Fruit fly (Drosophila melanogaster) whole organism, prepupa: ENCODE results near the gene Imp.

Experiments used
- CG10631 ChIP-seq: fragments of 200-800 bp; sonication (Bioruptor generic); optimal IDR thresholded peaks from 2 replicates; lab custom pipeline; 2016; ENCODE audit warnings: missing biosample characterization, missing genetic modification characterization
- CG10669 ChIP-seq: fragments of 200-800 bp; sonication (Bioruptor generic); optimal IDR thresholded peaks from 3 replicates; lab custom pipeline; 2018; ENCODE audit warnings: missing biosample characterization, mild to moderate bottlenecking, missing genetic modification characterization, moderate library complexity
- CG11902 ChIP-seq: fragments of 200-800 bp; sonication (Bioruptor generic); optimal IDR thresholded peaks from 3 replicates; lab custom pipeline; 2016; ENCODE audit warnings: missing biosample characterization, missing genetic modification characterization
- CG1621 ChIP-seq: fragments of 200-800 bp; sonication (Bioruptor generic); optimal IDR thresholded peaks from 3 replicates; lab custom pipeline; 2018; ENCODE audit warnings: missing biosample characterization, mild to moderate bottlenecking, missing genetic modification characterization
- CG16779 ChIP-seq: fragments of 200-800 bp; sonication (Bioruptor generic); optimal IDR thresholded peaks from 3 replicates; lab custom pipeline; 2017; ENCODE audit warnings: missing biosample characterization, mild to moderate bottlenecking, missing genetic modification characterization
- CG3032 ChIP-seq: fragments of 200-800 bp; optimal IDR thresholded peaks from 2 replicates; lab custom pipeline; 2019; ENCODE audit warnings: missing biosample characterization, mild to moderate bottlenecking, missing genetic modification characterization, moderate library complexity
- CG31627 ChIP-seq: fragments of 200-800 bp; sonication (Bioruptor generic); optimal IDR thresholded peaks from 3 replicates; lab custom pipeline; 2016; ENCODE audit warnings: missing biosample characterization, missing genetic modification characterization
- CG3919 ChIP-seq: fragments of 200-800 bp; sonication (Bioruptor generic); optimal IDR thresholded peaks from 3 replicates; lab custom pipeline; 2016; ENCODE audit warnings: missing biosample characterization, missing genetic modification characterization
- CG4318 ChIP-seq: fragments of 200-800 bp; sonication (Bioruptor generic); optimal IDR thresholded peaks from 3 replicates; lab custom pipeline; 2017; ENCODE audit warnings: missing biosample characterization, mild to moderate bottlenecking, missing genetic modification characterization
- CG6276 ChIP-seq: fragments of 200-800 bp; sonication (Bioruptor generic); optimal IDR thresholded peaks from 2 replicates; lab custom pipeline; 2017; ENCODE audit warnings: missing biosample characterization, mild to moderate bottlenecking, missing genetic modification characterization
- CG6792 ChIP-seq: fragments of 200-800 bp; sonication (Bioruptor generic); optimal IDR thresholded peaks from 3 replicates; lab custom pipeline; 2016; ENCODE audit warnings: missing biosample characterization, missing genetic modification characterization
- CG6808 ChIP-seq: fragments of 200-800 bp; sonication (Bioruptor generic); optimal IDR thresholded peaks from 3 replicates; lab custom pipeline; 2017; ENCODE audit warnings: missing biosample characterization, missing genetic modification characterization, mild to moderate bottlenecking, moderate library complexity, missing genetic modification reagents
- CG6854 ChIP-seq: fragments of 200-800 bp; sonication (Bioruptor generic); optimal IDR thresholded peaks from 2 replicates; lab custom pipeline; 2017; ENCODE audit warnings: missing biosample characterization, mild to moderate bottlenecking, missing genetic modification characterization
- CG7368 ChIP-seq: fragments of 200-800 bp; sonication (Bioruptor generic); optimal IDR thresholded peaks from 3 replicates; lab custom pipeline; 2016; ENCODE audit warnings: missing biosample characterization, missing genetic modification characterization
- CG8119 ChIP-seq: fragments of 200-800 bp; sonication (Bioruptor generic); IDR thresholded peaks from 3 replicates; pipeline ENCODE4 v1.3.6; 2022; ENCODE audit warnings: missing biosample characterization, missing genetic modification characterization
- CG8632 ChIP-seq: fragments of 200-800 bp; sonication (Bioruptor generic); optimal IDR thresholded peaks from 3 replicates; lab custom pipeline; 2016; ENCODE audit warnings: missing biosample characterization, missing genetic modification characterization
- CG9139 ChIP-seq: fragments of 200-800 bp; sonication (Bioruptor generic); optimal IDR thresholded peaks from 3 replicates; lab custom pipeline; 2017; ENCODE audit warnings: missing biosample characterization, mild to moderate bottlenecking, missing genetic modification characterization
- Eip78C ChIP-seq: fragments of 200-800 bp; sonication (Bioruptor generic); peaks from one replicate; lab custom pipeline; 2016; ENCODE audit warnings: missing biosample characterization, missing genetic modification characterization
- Eip93F ChIP-seq: fragments of 200-800 bp; sonication (Bioruptor generic); optimal IDR thresholded peaks from 2 replicates; lab custom pipeline; 2016; ENCODE audit warnings: missing biosample characterization, mild to moderate bottlenecking, missing genetic modification characterization
- Ets21C ChIP-seq: fragments of 200-800 bp; sonication (Bioruptor generic); optimal IDR thresholded peaks from 3 replicates; lab custom pipeline; 2016; ENCODE audit warnings: missing biosample characterization, missing genetic modification characterization
- Ets96B ChIP-seq: fragments of 200-800 bp; optimal IDR thresholded peaks from 2 replicates; lab custom pipeline; 2019; ENCODE audit warnings: missing biosample characterization, mild to moderate bottlenecking, missing genetic modification characterization, moderate library complexity
- Gug ChIP-seq: fragments of 200-800 bp; sonication (Bioruptor generic); IDR thresholded peaks from 2 replicates; pipeline ENCODE4 v1.3.6; 2022; ENCODE audit warnings: missing biosample characterization, missing genetic modification characterization
- Hr39 ChIP-seq: fragments of 200-800 bp; sonication (Bioruptor generic); optimal IDR thresholded peaks from 2 replicates; lab custom pipeline; 2016; ENCODE audit warnings: missing biosample characterization, missing genetic modification characterization
- Hr4 ChIP-seq: fragments of 200-800 bp; sonication (Bioruptor generic); optimal IDR thresholded peaks from 3 replicates; lab custom pipeline; 2016; ENCODE audit warnings: missing biosample characterization, missing genetic modification characterization
- Lpt ChIP-seq: fragments of 200-800 bp; sonication (Bioruptor generic); optimal IDR thresholded peaks from 3 replicates; lab custom pipeline; 2016; ENCODE audit warnings: missing biosample characterization, missing genetic modification characterization
- Met ChIP-seq: fragments of 200-800 bp; sonication (Bioruptor generic); optimal IDR thresholded peaks from 3 replicates; lab custom pipeline; 2016; ENCODE audit warnings: missing biosample characterization, missing genetic modification characterization
- Sox102F ChIP-seq: fragments of 200-800 bp; sonication (Bioruptor generic); optimal IDR thresholded peaks from 2 replicates; lab custom pipeline; 2016; ENCODE audit warnings: missing biosample characterization, mild to moderate bottlenecking, missing genetic modification characterization
- Sox14 ChIP-seq: fragments of 200-800 bp; sonication (Bioruptor generic); optimal IDR thresholded peaks from 3 replicates; lab custom pipeline; 2016; ENCODE audit warnings: missing biosample characterization, missing genetic modification characterization
- Sox15 ChIP-seq: fragments of 200-800 bp; sonication (Bioruptor generic); optimal IDR thresholded peaks from 3 replicates; lab custom pipeline; 2016; ENCODE audit warnings: missing biosample characterization, missing genetic modification characterization
- achi ChIP-seq: fragments of 200-800 bp; sonication (Bioruptor generic); optimal IDR thresholded peaks from 3 replicates; lab custom pipeline; 2016; ENCODE audit warnings: missing biosample characterization, missing genetic modification characterization
- acj6 ChIP-seq: fragments of 200-800 bp; sonication (Bioruptor generic); optimal IDR thresholded peaks from 3 replicates; lab custom pipeline; 2016; ENCODE audit warnings: missing biosample characterization, missing genetic modification characterization
- dac ChIP-seq: fragments of 200-800 bp; sonication (Bioruptor generic); optimal IDR thresholded peaks from 2 replicates; lab custom pipeline; 2017; ENCODE audit warnings: missing biosample characterization, mild to moderate bottlenecking, missing genetic modification characterization
- dsx ChIP-seq: fragments of 200-800 bp; optimal IDR thresholded peaks from 3 replicates; lab custom pipeline; 2019; ENCODE audit warnings: missing biosample characterization, mild to moderate bottlenecking, missing genetic modification characterization, moderate library complexity; ENCODE audit not compliant: poor library complexity, severe bottlenecking
- fd59A ChIP-seq: fragments of 200-800 bp; sonication (Bioruptor generic); optimal IDR thresholded peaks from 2 replicates; lab custom pipeline; 2017; ENCODE audit warnings: missing biosample characterization, mild to moderate bottlenecking, missing genetic modification characterization, missing genetic modification reagents
- fkh ChIP-seq: fragments of 200-800 bp; sonication (Bioruptor generic); optimal IDR thresholded peaks from 3 replicates; lab custom pipeline; 2017; ENCODE audit warnings: missing biosample characterization, mild to moderate bottlenecking, missing genetic modification characterization, moderate library complexity
- net ChIP-seq: fragments of 200-800 bp; sonication (Bioruptor generic); optimal IDR thresholded peaks from 3 replicates; lab custom pipeline; 2016; ENCODE audit warnings: missing biosample characterization, missing genetic modification characterization
- pdm3 ChIP-seq: fragments of 200-800 bp; sonication (Bioruptor generic); optimal IDR thresholded peaks from 3 replicates; lab custom pipeline; 2016; ENCODE audit warnings: missing biosample characterization, missing genetic modification characterization
- salr ChIP-seq, 2 experiments: fragments of 200-800 bp; sonication (Bioruptor generic); optimal IDR thresholded peaks; 3 replicates each; lab custom pipeline; 2016 to 2018; ENCODE audit warnings: missing biosample characterization in 2 of 2, missing genetic modification characterization in 2 of 2, mild to moderate bottlenecking in 1 of 2
- spab ChIP-seq: fragments of 200-800 bp; sonication (Bioruptor generic); optimal IDR thresholded peaks from 2 replicates; lab custom pipeline; 2017; ENCODE audit warnings: missing biosample characterization, mild to moderate bottlenecking, missing genetic modification characterization, missing genetic modification reagents
- ss ChIP-seq, 2 experiments: fragments of 200-800 bp; sonication (Bioruptor generic); optimal IDR thresholded peaks; 2 replicates in 1 of 2; 3 replicates in 1 of 2; lab custom pipeline; 2017 to 2018; ENCODE audit warnings: mild to moderate bottlenecking in 2 of 2, missing biosample characterization in 2 of 2, missing genetic modification characterization in 2 of 2, moderate library complexity in 1 of 2
- vri ChIP-seq: fragments of 200-800 bp; sonication (Bioruptor generic); optimal IDR thresholded peaks from 3 replicates; lab custom pipeline; 2016; ENCODE audit warnings: missing biosample characterization, mild to moderate bottlenecking, missing genetic modification characterization

The Imp gene

DNA sequence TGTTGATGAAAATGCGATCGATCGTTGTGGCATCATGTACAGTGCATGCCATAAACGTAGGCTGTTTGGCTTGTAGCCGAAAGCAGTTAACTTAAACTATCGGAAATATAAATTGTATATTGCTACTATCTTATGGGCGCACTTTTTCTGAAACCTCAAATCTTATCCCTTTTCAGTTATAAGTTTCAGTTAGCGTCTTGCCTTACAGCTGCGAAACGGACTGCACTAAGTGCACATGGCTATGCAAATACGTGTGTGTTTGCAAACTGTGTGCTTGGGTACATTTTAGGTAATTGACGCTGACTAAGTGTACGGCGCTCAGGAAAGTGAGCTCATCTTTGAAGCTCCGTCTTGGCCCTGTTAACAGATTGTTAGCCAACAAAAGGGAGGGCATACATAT lies 48.4 kb downstream of the Imp start (continued):
- peak; percentile 36 for TF ChIP-seq Ets21C
- no peak for TF ChIP-seq fd59A
- peak; percentile 66 for TF ChIP-seq CG6276
- peak; percentile 42 for TF ChIP-seq CG3919
- peak; percentile 21 for TF ChIP-seq CG3032 (tag; lab: Kevin White, UChicago)
- TF ChIP-seq CG6808: peak; percentile 10
- peak; percentile 73 for TF ChIP-seq Hr39 (GFP tag; lab: Kevin White, UChicago)
- no peak for TF ChIP-seq Eip93F (GFP tag; lab: Kevin White, UChicago)
- TF ChIP-seq CG6792 (GFP tag; lab: Kevin White, UChicago): peak; percentile 39
- TF ChIP-seq salr (GFP tag; optimal IDR thresholded peaks at IDR 0.05; lab: Kevin White, UChicago): no peak
- TF ChIP-seq Sox15 (GFP tag; lab: Kevin White, UChicago): peak; percentile 12
- peak; percentile 68 for TF ChIP-seq Met (GFP tag; lab: Kevin White, UChicago)
- peak; percentile 38 for TF ChIP-seq CG10631 (GFP tag; lab: Kevin White, UChicago)
- no peak for TF ChIP-seq CG1621
- peak; percentile 44 for TF ChIP-seq dac
- TF ChIP-seq CG16779 (tag; lab: Kevin White, UChicago): no peak
- TF ChIP-seq CG7368 (GFP tag; lab: Kevin White, UChicago): peak; percentile 31
- no peak for TF ChIP-seq ss (GFP tag; optimal IDR thresholded peaks at IDR 0.05; lab: Kevin White, UChicago)
- TF ChIP-seq net: peak; percentile 58
- peak; percentile 66 for TF ChIP-seq CG31627 (GFP tag; lab: Kevin White, UChicago)
- peak; percentile 53 for TF ChIP-seq achi (GFP tag; lab: Kevin White, UChicago)
- TF ChIP-seq Sox102F (GFP tag; lab: Kevin White, UChicago): peak; percentile 58
- peak; percentile 73 for TF ChIP-seq Hr4 (GFP tag; lab: Kevin White, UChicago)
- TF ChIP-seq CG8632 (GFP tag; lab: Kevin White, UChicago): peak; percentile 32
- TF ChIP-seq Gug: peak; percentile 72

DNA sequence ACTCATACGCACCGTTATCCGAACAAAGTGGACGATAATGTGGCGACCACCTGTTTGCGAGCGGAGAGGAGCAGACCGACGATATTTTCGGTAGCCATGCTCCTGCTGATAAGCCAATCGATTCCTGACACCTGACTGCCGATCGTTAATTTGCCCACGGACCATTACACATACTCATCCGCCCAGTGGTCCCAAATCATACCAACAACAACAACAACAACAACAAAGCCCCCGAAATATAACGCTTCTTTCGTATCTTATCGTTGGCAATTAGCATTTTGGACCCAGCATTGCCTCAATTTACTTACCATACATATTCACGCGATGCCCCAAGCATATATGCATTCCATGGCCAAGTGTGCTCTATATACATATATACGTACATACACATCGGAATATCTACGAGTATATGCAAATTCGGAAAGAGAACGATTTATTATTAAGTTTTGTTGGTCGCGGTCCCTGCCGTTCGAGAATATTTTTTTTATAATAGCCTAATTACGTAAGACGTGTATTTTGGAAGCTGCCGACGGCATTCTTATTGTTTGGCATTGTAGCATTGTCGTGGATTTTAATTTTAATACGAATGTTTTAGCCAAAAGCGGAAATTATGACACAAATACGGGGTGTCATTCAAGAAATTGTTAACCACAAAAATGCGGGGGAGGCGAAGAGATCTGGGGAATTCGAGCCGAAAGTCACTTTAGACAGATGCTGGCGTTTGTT lies 49.0 kb downstream of the Imp start:
- TF ChIP-seq spab (GFP tag; lab: Kevin White, UChicago) (no peak), dsx (GFP tag; lab: Kevin White, UChicago) (no peak), CG3919 (no peak), Ets96B (tag; lab: Kevin White, UChicago) (no peak), CG11902 (GFP tag; lab: Kevin White, UChicago) (no peak), CG4318 (GFP tag; lab: Kevin White, UChicago) (no peak), Met (GFP tag; lab: Kevin White, UChicago) (no peak), CG31627 (GFP tag; lab: Kevin White, UChicago) (no peak), Gug (no peak), pdm3 (no peak), Sox15 (GFP tag; lab: Kevin White, UChicago) (no peak), Lpt (GFP tag; lab: Kevin White, UChicago) (no peak), vri (no peak), acj6 (GFP tag; lab: Kevin White, UChicago) (no peak)

DNA sequence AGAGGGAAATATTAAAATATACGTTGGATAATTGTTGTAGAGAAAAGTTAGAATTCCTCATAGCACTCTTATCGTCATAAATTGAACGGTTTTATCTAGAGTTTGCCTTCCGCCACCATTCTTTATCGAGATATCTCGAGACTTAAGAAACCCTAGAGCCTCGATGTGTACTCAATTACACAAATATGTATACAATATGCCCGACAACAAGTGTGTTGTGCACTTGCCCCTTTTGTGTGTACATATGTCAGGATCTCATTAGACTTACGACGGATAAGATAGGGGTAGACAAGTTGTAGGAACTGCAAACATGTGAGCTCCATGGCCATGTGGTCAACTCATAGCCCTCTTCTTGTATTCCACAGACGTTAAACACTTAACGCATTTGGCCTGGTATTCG lies 50.5 kb downstream of the Imp start:
- TF ChIP-seq salr (GFP tag; optimal IDR thresholded peaks at IDR 0.05; lab: Kevin White, UChicago): peak in 1 of 2 experiments; percentile 0
- TF ChIP-seq CG8119 (GFP tag; lab: Robert Waterston, UW): 0 out of 3 replicates have a peak, but pooled peaks have one; percentile 20
- TF ChIP-seq Eip78C (GFP tag; lab: Kevin White, UChicago): peak; percentile 67
- TF ChIP-seq vri: no peak
- TF ChIP-seq CG6276: peak; percentile 3
- TF ChIP-seq ss (GFP tag; optimal IDR thresholded peaks at IDR 0.05; lab: Kevin White, UChicago): peak; percentile 11 to 64
- peak; percentile 39 for TF ChIP-seq CG10669 (GFP tag; lab: Kevin White, UChicago)
- no peak for TF ChIP-seq Sox14 (GFP tag; lab: Kevin White, UChicago)
- peak; percentile 24 for TF ChIP-seq CG9139 (GFP tag; lab: Kevin White, UChicago)
- peak; percentile 8 for TF ChIP-seq CG3919
- no peak for TF ChIP-seq Eip93F (GFP tag; lab: Kevin White, UChicago)
- no peak for TF ChIP-seq dac
- TF ChIP-seq fkh (GFP tag; lab: Kevin White, UChicago): peak; percentile 57
- peak; percentile 2 for TF ChIP-seq spab (GFP tag; lab: Kevin White, UChicago)
- peak; percentile 34 for TF ChIP-seq CG10631 (GFP tag; lab: Kevin White, UChicago)
- no peak for TF ChIP-seq CG6854 (GFP tag; lab: Kevin White, UChicago)
- TF ChIP-seq net: peak; percentile 12
- peak; percentile 29 for TF ChIP-seq CG6808
